Fruit fly (Drosophila melanogaster) whole organism, embryonic: ENCODE results near the gene CG8173.

Source experiments
- Atf3 ChIP-seq: fragments of 200-800 bp; sonication (Bioruptor generic); optimal IDR thresholded peaks from 3 replicates; lab custom pipeline; 2016; ENCODE audit warnings: missing biosample characterization, missing genetic modification characterization
- B-H2 ChIP-seq: fragments of 200-800 bp; sonication (Bioruptor generic); optimal IDR thresholded peaks from 2 replicates; lab custom pipeline; 2018; ENCODE audit warnings: missing biosample characterization, mild to moderate bottlenecking, missing genetic modification characterization
- Bdp1 ChIP-seq: fragments of 200-800 bp; sonication (Bioruptor generic); optimal IDR thresholded peaks from 3 replicates; lab custom pipeline; 2016; ENCODE audit warnings: missing biosample characterization, missing genetic modification characterization
- CG11504 ChIP-seq: fragments of 200-800 bp; sonication (Bioruptor generic); optimal IDR thresholded peaks from 3 replicates; lab custom pipeline; 2019; ENCODE audit warnings: missing biosample characterization, mild to moderate bottlenecking, missing genetic modification characterization, moderate library complexity
- CG11696 ChIP-seq: fragments of 200-800 bp; sonication (Bioruptor generic); IDR thresholded peaks from 2 replicates; pipeline ENCODE4 v1.3.6; 2022; ENCODE audit warnings: missing biosample characterization, missing genetic modification characterization
- CG11723 ChIP-seq: fragments of 200-800 bp; sonication (Bioruptor generic); optimal IDR thresholded peaks from 2 replicates; lab custom pipeline; 2017; ENCODE audit warnings: missing biosample characterization, mild to moderate bottlenecking, missing genetic modification characterization
- CG12236 ChIP-seq: fragments of 200-800 bp; sonication (Bioruptor generic); optimal IDR thresholded peaks from 2 replicates; lab custom pipeline; 2016; ENCODE audit warnings: missing biosample characterization, missing genetic modification characterization
- CG1233 ChIP-seq: fragments of 200-800 bp; sonication (Bioruptor generic); optimal IDR thresholded peaks from 4 replicates; lab custom pipeline; 2018; ENCODE audit warnings: missing biosample characterization, mild to moderate bottlenecking, missing genetic modification characterization
- CG13296 ChIP-seq: fragments of 200-800 bp; sonication (Bioruptor generic); optimal IDR thresholded peaks from 3 replicates; lab custom pipeline; 2018; ENCODE audit warnings: missing biosample characterization, mild to moderate bottlenecking, missing genetic modification characterization
- CG13424 ChIP-seq: fragments of 200-800 bp; sonication (Bioruptor generic); optimal IDR thresholded peaks from 2 replicates; lab custom pipeline; 2019; ENCODE audit warnings: missing biosample characterization, mild to moderate bottlenecking, missing genetic modification characterization, moderate library complexity
- CG1647 ChIP-seq: fragments of 200-800 bp; sonication (Bioruptor generic); optimal IDR thresholded peaks from 3 replicates; lab custom pipeline; 2016; ENCODE audit warnings: missing biosample characterization, missing genetic modification characterization
- CG17829 ChIP-seq: fragments of 200-800 bp; optimal IDR thresholded peaks from 2 replicates; lab custom pipeline; 2019; ENCODE audit warnings: missing biosample characterization, mild to moderate bottlenecking, missing genetic modification characterization, moderate library complexity
- CG18619 ChIP-seq: fragments of 200-800 bp; sonication (Bioruptor generic); optimal IDR thresholded peaks from 3 replicates; lab custom pipeline; 2017; ENCODE audit warnings: missing biosample characterization, mild to moderate bottlenecking, missing genetic modification characterization
- CG3163 ChIP-seq: fragments of 200-800 bp; sonication (Bioruptor generic); optimal IDR thresholded peaks from 3 replicates; lab custom pipeline; 2016; ENCODE audit warnings: missing biosample characterization, missing genetic modification characterization
- CG3281 ChIP-seq: fragments of 200-800 bp; sonication (Bioruptor generic); optimal IDR thresholded peaks from 3 replicates; lab custom pipeline; 2017; ENCODE audit warnings: missing biosample characterization, mild to moderate bottlenecking, missing genetic modification characterization
- CG3838 ChIP-seq: fragments of 200-800 bp; sonication (Bioruptor generic); optimal IDR thresholded peaks from 3 replicates; lab custom pipeline; 2016; ENCODE audit warnings: missing biosample characterization, missing genetic modification characterization
- CG6175 ChIP-seq: fragments of 200-800 bp; sonication (Bioruptor generic); IDR thresholded peaks from 3 replicates; pipeline ENCODE4 v1.3.6; 2022; ENCODE audit warnings: missing biosample characterization, missing genetic modification characterization
- CG7963 ChIP-seq: fragments of 200-800 bp; sonication (Bioruptor generic); IDR thresholded peaks from 3 replicates; pipeline ENCODE4 v1.3.6; 2022; ENCODE audit warnings: missing biosample characterization, missing genetic modification characterization; ENCODE audit not compliant: partially characterized antibody
- CG8478 ChIP-seq: fragments of >200 bp; optimal IDR thresholded peaks from 2 replicates; lab custom pipeline; 2018
- CG9797 ChIP-seq: fragments of 200-800 bp; sonication (Bioruptor generic); optimal IDR thresholded peaks from 3 replicates; lab custom pipeline; 2018; ENCODE audit warnings: missing biosample characterization, mild to moderate bottlenecking, missing genetic modification characterization
- Dll ChIP-seq: fragments of 200-800 bp; sonication (Bioruptor generic); IDR thresholded peaks from 4 replicates; pipeline ENCODE4 v1.3.6; 2022; ENCODE audit warnings: missing biosample characterization, missing genetic modification characterization; ENCODE audit not compliant: partially characterized antibody
- E2f2 ChIP-seq: fragments of 200-800 bp; sonication (Bioruptor generic); IDR thresholded peaks from 2 replicates; pipeline ENCODE4 v1.3.6; 2022; ENCODE audit warnings: missing biosample characterization, missing genetic modification characterization
- Fer2 ChIP-seq: fragments of 200-800 bp; sonication (Bioruptor generic); optimal IDR thresholded peaks from 2 replicates; lab custom pipeline; 2018; ENCODE audit warnings: missing biosample characterization, mild to moderate bottlenecking, missing genetic modification characterization, moderate library complexity
- Fer3 ChIP-seq: fragments of 200-800 bp; sonication (Bioruptor generic); optimal IDR thresholded peaks from 2 replicates; lab custom pipeline; 2018; ENCODE audit warnings: missing biosample characterization, mild to moderate bottlenecking, missing genetic modification characterization, moderate library complexity
- HLH3B ChIP-seq: fragments of 200-800 bp; sonication (Bioruptor generic); IDR thresholded peaks from 2 replicates; pipeline ENCODE4 v1.3.6; 2022; ENCODE audit warnings: missing biosample characterization, missing genetic modification characterization
- Hmr ChIP-seq: fragments of 200-800 bp; sonication (Bioruptor generic); optimal IDR thresholded peaks from 3 replicates; lab custom pipeline; 2017; ENCODE audit warnings: mild to moderate bottlenecking, missing biosample characterization, missing genetic modification reagents, missing genetic modification characterization
- Hmx ChIP-seq: fragments of 200-800 bp; sonication (Bioruptor generic); optimal IDR thresholded peaks from 2 replicates; lab custom pipeline; 2016; ENCODE audit warnings: missing biosample characterization, missing genetic modification characterization
- Hr51 ChIP-seq, 2 experiments: fragments of 200-800 bp; sonication (Bioruptor generic); optimal IDR thresholded peaks; 2 replicates in 1 of 2; 3 replicates in 1 of 2; lab custom pipeline; 2016 to 2018; ENCODE audit warnings: missing biosample characterization in 2 of 2, missing genetic modification characterization in 2 of 2, mild to moderate bottlenecking in 1 of 2, moderate library complexity in 1 of 2
- Jarid2 ChIP-seq: fragments of 200-800 bp; sonication (Bioruptor generic); optimal IDR thresholded peaks from 3 replicates; lab custom pipeline; 2017; ENCODE audit warnings: mild to moderate bottlenecking, missing biosample characterization, missing genetic modification reagents, missing genetic modification characterization
- ap ChIP-seq: fragments of 200-800 bp; sonication (Bioruptor generic); IDR thresholded peaks from 2 replicates; pipeline ENCODE4 v1.3.6; 2022; ENCODE audit warnings: missing biosample characterization, missing genetic modification characterization
- ase ChIP-seq: fragments of 200-800 bp; sonication (Bioruptor generic); IDR thresholded peaks from 3 replicates; pipeline ENCODE4 v1.3.6; 2022; ENCODE audit warnings: missing biosample characterization, missing genetic modification characterization
- chinmo ChIP-seq: fragments of 200-800 bp; sonication (Bioruptor generic); IDR thresholded peaks from 4 replicates; pipeline ENCODE4 v1.3.6; 2022; ENCODE audit warnings: missing biosample characterization, missing genetic modification characterization; ENCODE audit not compliant: partially characterized antibody
- ci ChIP-seq: fragments of 200-800 bp; sonication (Bioruptor generic); IDR thresholded peaks from 3 replicates; pipeline ENCODE4 v1.3.6; 2022; ENCODE audit warnings: missing biosample characterization, missing genetic modification characterization
- dimm ChIP-seq: fragments of 200-800 bp; sonication (Bioruptor generic); IDR thresholded peaks from 2 replicates; pipeline ENCODE4 v1.3.6; 2022; ENCODE audit warnings: missing biosample characterization, missing genetic modification characterization
- dysf ChIP-seq: fragments of 200-800 bp; sonication (Bioruptor generic); IDR thresholded peaks from 3 replicates; pipeline ENCODE4 v1.3.6; 2022; ENCODE audit warnings: missing biosample characterization, missing genetic modification characterization
- ems ChIP-seq: fragments of 200-800 bp; sonication (Bioruptor generic); optimal IDR thresholded peaks from 3 replicates; lab custom pipeline; 2016; ENCODE audit warnings: missing biosample characterization, missing genetic modification characterization
- gem ChIP-seq: fragments of 200-800 bp; sonication (Bioruptor generic); optimal IDR thresholded peaks from 2 replicates; lab custom pipeline; 2019; ENCODE audit warnings: missing biosample characterization, mild to moderate bottlenecking, missing genetic modification characterization, moderate library complexity
- gfzf ChIP-seq: fragments of 200-800 bp; sonication (Bioruptor generic); optimal IDR thresholded peaks from 2 replicates; lab custom pipeline; 2016; ENCODE audit warnings: missing biosample characterization, mild to moderate bottlenecking, missing genetic modification characterization, moderate library complexity
- kay ChIP-seq: fragments of 200-800 bp; sonication (Bioruptor generic); optimal IDR thresholded peaks from 2 replicates; lab custom pipeline; 2016; ENCODE audit warnings: missing biosample characterization, missing genetic modification characterization
- nerfin-1 ChIP-seq: fragments of 200-800 bp; sonication (Bioruptor generic); optimal IDR thresholded peaks from 3 replicates; lab custom pipeline; 2019; ENCODE audit warnings: missing biosample characterization, mild to moderate bottlenecking, missing genetic modification characterization, moderate library complexity
- nerfin-2 ChIP-seq: fragments of 200-800 bp; sonication (Bioruptor generic); IDR thresholded peaks from 2 replicates; pipeline ENCODE4 v1.3.6; 2022; ENCODE audit warnings: missing biosample characterization, missing genetic modification characterization; ENCODE audit not compliant: partially characterized antibody
- prd ChIP-seq, 3 experiments: fragments of >200 bp in 2 of 3; fragments of 200-800 bp in 1 of 3; sonication (Bioruptor generic) in 1 of 3; optimal IDR thresholded peaks in 2 of 3; IDR thresholded peaks in 1 of 3; 2 replicates in 2 of 3; 3 replicates in 1 of 3; pipeline versions ENCODE4 v1.3.6 to Lab custom; 2017 to 2022; ENCODE audit warnings: missing biosample characterization in 1 of 3, missing genetic modification characterization in 1 of 3
- row ChIP-seq: fragments of 200-800 bp; sonication (Bioruptor generic); IDR thresholded peaks from 3 replicates; pipeline ENCODE4 v1.3.6; 2022; ENCODE audit warnings: missing biosample characterization, missing genetic modification characterization
- salm ChIP-seq: fragments of 200-800 bp; sonication (Bioruptor generic); optimal IDR thresholded peaks from 2 replicates; lab custom pipeline; 2018; ENCODE audit warnings: missing biosample characterization, mild to moderate bottlenecking, missing genetic modification characterization
- sens ChIP-seq: fragments of 200-800 bp; sonication (Bioruptor generic); peaks from one replicate; lab custom pipeline; 2016; ENCODE audit warnings: missing biosample characterization, missing genetic modification characterization
- seq ChIP-seq: fragments of 200-800 bp; sonication (Bioruptor generic); IDR thresholded peaks from 2 replicates; pipeline ENCODE4 v1.3.6; 2022; ENCODE audit warnings: missing biosample characterization, missing genetic modification characterization
- sr ChIP-seq: fragments of 200-800 bp; sonication (Bioruptor generic); IDR thresholded peaks from 3 replicates; pipeline ENCODE4 v1.3.6; 2022; ENCODE audit warnings: missing biosample characterization, missing genetic modification characterization
- trh ChIP-seq: fragments of 200-800 bp; sonication (Bioruptor generic); optimal IDR thresholded peaks from 2 replicates; lab custom pipeline; 2016; ENCODE audit warnings: missing biosample characterization, missing genetic modification characterization
- usp ChIP-seq: fragments of >200 bp; optimal IDR thresholded peaks from 2 replicates; lab custom pipeline; 2017; ENCODE audit warnings: missing biosample characterization, missing genetic modification characterization

CG8173 gene

DNA sequence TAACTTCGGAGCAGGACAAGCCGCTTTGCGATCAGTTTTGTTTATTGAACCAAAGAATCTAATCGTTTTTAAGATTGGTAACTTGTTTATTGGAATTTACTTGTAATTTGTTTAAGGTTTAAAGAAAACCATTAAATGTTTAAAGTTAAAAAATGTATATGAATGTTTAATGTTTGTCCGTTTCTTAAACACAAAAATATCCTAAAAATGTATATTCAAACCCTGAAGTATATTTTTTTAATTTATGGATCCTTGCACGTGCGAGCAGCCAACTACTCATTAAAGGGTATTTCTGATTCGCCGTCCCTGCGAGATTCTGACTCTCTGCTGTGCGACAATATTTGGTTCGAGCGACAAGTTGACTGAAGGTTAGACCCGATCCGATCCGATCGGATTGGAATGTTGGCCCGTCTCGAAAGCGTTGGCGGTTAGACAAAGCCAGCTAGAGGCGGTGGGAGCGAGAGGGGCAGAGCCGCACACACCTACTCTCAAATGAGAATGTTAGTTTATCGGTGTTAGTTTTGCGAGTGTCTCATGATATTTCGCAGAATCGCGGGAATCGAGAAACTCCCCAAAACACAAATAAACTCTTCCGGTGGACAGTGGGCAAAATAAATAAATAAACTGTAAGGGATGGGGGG lies 10.5 kb downstream of the CG8173 start (continued):
- TF ChIP-seq gem (tag; lab: Kevin White, UChicago) = peak; percentile 93
- peak; percentile 14 for TF ChIP-seq CG9797 (GFP tag; lab: Kevin White, UChicago)
- TF ChIP-seq B-H2 (GFP tag; lab: Kevin White, UChicago) = peak; percentile 4
- TF ChIP-seq trh (GFP tag; lab: Kevin White, UChicago) = peak; percentile 57
- peak; percentile 87 for TF ChIP-seq seq (GFP tag; lab: Robert Waterston, UW)
- peak; percentile 59; the same call in 1 of the 2 replicates for TF ChIP-seq E2f2
- TF ChIP-seq ci (GFP tag; lab: Robert Waterston, UW) = 0 out of 3 replicates have a peak, but pooled peaks have one; percentile 44
- TF ChIP-seq Fer2 (tag; lab: Kevin White, UChicago) = peak; percentile 64
- peak; percentile 81 for TF ChIP-seq CG1233 (GFP tag; lab: Kevin White, UChicago)
- peak; percentile 81 for TF ChIP-seq nerfin-1
- TF ChIP-seq prd (optimal IDR thresholded peaks at IDR 0.05; lab: Kevin White, UChicago) = no peak
- TF ChIP-seq prd (GFP tag; IDR thresholded peaks at IDR 0.05; lab: Robert Waterston, UW) = peak; percentile 77
- peak; percentile 57 for TF ChIP-seq Jarid2 (GFP tag; lab: Kevin White, UChicago)
- TF ChIP-seq sens = peak; percentile 97
- TF ChIP-seq CG17829 = peak; percentile 86
- peak; percentile 71; the same call in 2 of the 3 replicates for TF ChIP-seq sr (GFP tag; lab: Robert Waterston, UW)
- peak; percentile 93 for TF ChIP-seq CG13424 (tag; lab: Kevin White, UChicago)
- peak; percentile 82 to 92 for TF ChIP-seq Hr51 (GFP tag; optimal IDR thresholded peaks at IDR 0.05; lab: Kevin White, UChicago)
- 0 out of 3 replicates have a peak, but pooled peaks have one; percentile 49 for TF ChIP-seq ase (GFP tag; lab: Robert Waterston, UW)
- TF ChIP-seq CG6175 (GFP tag; lab: Robert Waterston, UW) = no peak
- TF ChIP-seq CG11723 = peak; percentile 80
- TF ChIP-seq nerfin-2 (GFP tag; lab: Robert Waterston, UW) = no peak
- no peak for TF ChIP-seq dimm (GFP tag; lab: Robert Waterston, UW)
- peak; percentile 91 for TF ChIP-seq CG11504 (tag; lab: Kevin White, UChicago)
- TF ChIP-seq gfzf = no peak
- TF ChIP-seq CG3838 (GFP tag; lab: Kevin White, UChicago) = peak; percentile 62
- TF ChIP-seq kay = peak; percentile 72
- TF ChIP-seq CG7963 = no peak
- peak; percentile 88 for TF ChIP-seq Hmr (GFP tag; lab: Kevin White, UChicago)
- TF ChIP-seq CG3281 = peak; percentile 92
- no peak for TF ChIP-seq Dll (GFP tag; lab: Robert Waterston, UW)
- peak; percentile 88 for TF ChIP-seq CG18619 (GFP tag; lab: Kevin White, UChicago)
- TF ChIP-seq usp (GFP tag; lab: Kevin White, UChicago) = no peak
- peak; percentile 93 for TF ChIP-seq CG13296 (GFP tag; lab: Kevin White, UChicago)
- peak; percentile 80 for TF ChIP-seq ems (GFP tag; lab: Kevin White, UChicago)
- TF ChIP-seq CG12236 (GFP tag; lab: Kevin White, UChicago) = peak; percentile 82
- TF ChIP-seq salm = peak; percentile 71
- peak; percentile 46; the same call in 1 of the 2 replicates for TF ChIP-seq CG11696 (GFP tag; lab: Robert Waterston, UW)
- TF ChIP-seq CG8478 = no peak
- peak; percentile 87; the same call in 2 of the 3 replicates for TF ChIP-seq dysf
- TF ChIP-seq row (GFP tag; lab: Robert Waterston, UW) = peak; percentile 92
- peak; percentile 79 for TF ChIP-seq Fer3
- TF ChIP-seq CG1647 (GFP tag; lab: Kevin White, UChicago) = peak; percentile 81
- peak; percentile 54; the same call in 1 of the 4 replicates for TF ChIP-seq chinmo (GFP tag; lab: Robert Waterston, UW)
- peak; percentile 64 for TF ChIP-seq Bdp1 (GFP tag; lab: Kevin White, UChicago)
- TF ChIP-seq HLH3B (GFP tag; lab: Robert Waterston, UW) = peak; percentile 77
- TF ChIP-seq Hmx (GFP tag; lab: Kevin White, UChicago) = peak; percentile 61
- peak; percentile 59 for TF ChIP-seq CG3163
- TF ChIP-seq Atf3 (GFP tag; lab: Kevin White, UChicago) = peak; percentile 62
- TF ChIP-seq ap = peak; percentile 43; the same call in 1 of the 2 replicates
